Worm (Caenorhabditis elegans) whole organism, young adult: ENCODE data around the gene sre-56.

ENCODE experiments used
- B0035.1 ChIP-seq: sonication (generic microtip); optimal IDR thresholded peaks from 2 replicates; lab custom pipeline; 2016; ENCODE audit warnings: missing genetic modification characterization, mild to moderate bottlenecking, missing compliant biosample characterization, missing genotype, missing genetic modification reagents
- F37B4.10 ChIP-seq: fragments of 200-800 bp; sonication (Bioruptor generic); IDR thresholded peaks from 2 replicates; pipeline ENCODE4 v1.3.6; 2022; ENCODE audit warnings: missing genetic modification characterization, missing compliant biosample characterization
- K12H6.12 ChIP-seq: fragments of 200-800 bp; sonication (Bioruptor generic); optimal IDR thresholded peaks from 2 replicates; lab custom pipeline; 2018; ENCODE audit warnings: mild to moderate bottlenecking, missing genetic modification characterization, missing compliant biosample characterization
- bed-1 ChIP-seq: fragments of 200-800 bp; sonication (Bioruptor generic); IDR thresholded peaks from 2 replicates; pipeline ENCODE4 v1.3.6; 2022; ENCODE audit warnings: missing genetic modification reagents, missing genetic modification characterization, missing compliant biosample characterization
- lsl-1 ChIP-seq: fragments of 200-800 bp; sonication (Bioruptor generic); optimal IDR thresholded peaks from 2 replicates; lab custom pipeline; 2018; ENCODE audit warnings: mild to moderate bottlenecking, missing genetic modification characterization, moderate library complexity, missing compliant biosample characterization
- tbx-9 ChIP-seq: sonication (generic microtip); optimal IDR thresholded peaks from 2 replicates; lab custom pipeline; 2016; ENCODE audit warnings: borderline replicate concordance, missing genetic modification characterization, inconsistent platforms, missing compliant biosample characterization

DNA sequence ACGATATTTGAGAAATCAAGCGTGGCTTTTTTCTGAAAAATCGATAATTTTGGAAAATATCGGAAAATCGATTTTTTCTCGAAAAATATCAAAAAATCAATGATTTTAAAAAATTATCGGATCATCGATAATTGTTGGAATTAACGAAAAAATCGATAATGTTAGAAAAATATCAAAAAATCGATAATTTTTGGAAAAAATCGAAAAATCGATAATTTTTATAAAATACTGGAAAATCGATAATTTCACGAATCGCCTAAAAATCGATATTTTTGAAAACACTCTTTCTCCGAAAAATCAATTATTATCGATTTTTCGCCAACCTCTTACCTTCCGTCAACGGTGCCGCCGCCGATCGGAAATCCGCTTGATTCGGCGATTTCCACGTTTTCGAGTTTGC is 23.0 kb upstream of the sre-56 start:
- TF ChIP-seq tbx-9 (tag; lab: Kevin White, UChicago) (no peak), F37B4.10 (GFP tag; lab: Robert Waterston, UW) (no peak), bed-1 (GFP tag; lab: Robert Waterston, UW) (no peak), B0035.1 (tag; lab: Kevin White, UChicago) (no peak), lsl-1 (GFP tag; lab: Kevin White, UChicago) (no peak), K12H6.12 (tag; lab: Kevin White, UChicago) (no peak)
